Worm (Caenorhabditis elegans) whole organism, L4 larva: ENCODE data around the gene T09F5.20.
A peak's percentile ranks its signal among the peaks of the same experiment; 100 is the strongest.

ENCODE experiments used
- T20F7.1 ChIP-seq: fragments of 200-800 bp; sonication (Bioruptor generic); optimal IDR thresholded peaks from 2 replicates; lab custom pipeline; 2018; ENCODE audit warnings: mild to moderate bottlenecking, missing genetic modification characterization, missing compliant biosample characterization
- T26A8.4 ChIP-seq: fragments of 200-800 bp; sonication (Bioruptor generic); IDR thresholded peaks from 2 replicates; pipeline ENCODE4 v1.3.6; 2022; ENCODE audit warnings: missing genetic modification characterization, missing compliant biosample characterization
- ZK337.2 ChIP-seq: fragments of 200-800 bp; sonication (Bioruptor generic); IDR thresholded peaks from 2 replicates; pipeline ENCODE4 v1.3.6; 2022; ENCODE audit warnings: missing genetic modification reagents, missing genetic modification characterization, missing compliant biosample characterization
- ZK546.5 ChIP-seq, 2 experiments: sonication (generic microtip); optimal IDR thresholded peaks; 2 replicates each; lab custom pipeline; 2017; ENCODE audit warnings: missing biosample characterization in 2 of 2, missing genetic modification characterization in 2 of 2
- aha-1 ChIP-seq: fragments of 150-350 bp; peaks from one replicate; lab custom pipeline; 2014; ENCODE audit warnings: missing biosample characterization, missing genetic modification characterization
- aly-2 ChIP-seq: sonication (generic microtip); optimal IDR thresholded peaks from 2 replicates; lab custom pipeline; 2018; ENCODE audit warnings: missing biosample characterization, missing genetic modification characterization
- ama-1 ChIP-seq: fragments of 150-350 bp; optimal IDR thresholded peaks from 2 replicates; lab custom pipeline; 2014; ENCODE audit warnings: inconsistent platforms, mixed read lengths
- ceh-28 ChIP-seq: fragments of 150-350 bp; optimal IDR thresholded peaks from 2 replicates; lab custom pipeline; 2014; ENCODE audit warnings: missing biosample characterization, missing genetic modification reagents, missing genetic modification characterization
- dmd-8 ChIP-seq: fragments of 200-800 bp; sonication (Bioruptor generic); IDR thresholded peaks from 2 replicates; pipeline ENCODE4 v1.3.6; 2022; ENCODE audit warnings: missing genetic modification characterization, missing compliant biosample characterization
- dmd-9 ChIP-seq: fragments of 200-800 bp; sonication (Bioruptor generic); IDR thresholded peaks from 2 replicates; pipeline ENCODE4 v1.3.6; 2022; ENCODE audit warnings: missing genetic modification reagents, missing genetic modification characterization, missing compliant biosample characterization
- dpl-1 ChIP-seq: fragments of 150-350 bp; optimal IDR thresholded peaks from 2 replicates; lab custom pipeline; 2014; ENCODE audit warnings: missing biosample characterization, missing genetic modification reagents, missing genetic modification characterization
- duxl-1 ChIP-seq: sonication (generic microtip); optimal IDR thresholded peaks from 2 replicates; lab custom pipeline; 2016; ENCODE audit warnings: mild to moderate bottlenecking, missing genetic modification characterization, moderate library complexity, missing compliant biosample characterization; ENCODE audit not compliant: poor library complexity
- egl-43 ChIP-seq: fragments of 200-800 bp; sonication (Bioruptor generic); IDR thresholded peaks from 2 replicates; pipeline ENCODE4 v1.3.6; 2022; ENCODE audit warnings: missing genetic modification reagents, missing genetic modification characterization, missing compliant biosample characterization
- jun-1 ChIP-seq: fragments of 150-350 bp; optimal IDR thresholded peaks from 2 replicates; lab custom pipeline; 2014; ENCODE audit warnings: missing biosample characterization, missing genetic modification reagents, missing genetic modification characterization
- lim-7 ChIP-seq: fragments of 200-800 bp; sonication (Bioruptor generic); IDR thresholded peaks from 2 replicates; pipeline ENCODE4 v1.3.6; 2022; ENCODE audit warnings: missing genetic modification characterization, missing compliant biosample characterization
- lin-13 ChIP-seq: fragments of 150-350 bp; optimal IDR thresholded peaks from 2 replicates; lab custom pipeline; 2014; ENCODE audit warnings: missing biosample characterization, missing genetic modification reagents, missing genetic modification characterization
- lin-15B ChIP-seq: fragments of 150-350 bp; sonication (generic microtip); optimal IDR thresholded peaks from 3 replicates; lab custom pipeline; 2014; ENCODE audit warnings: missing biosample characterization, missing genetic modification characterization
- lin-29 ChIP-seq: fragments of 200-800 bp; sonication (Bioruptor generic); IDR thresholded peaks from 2 replicates; pipeline ENCODE4 v1.3.6; 2022; ENCODE audit warnings: missing genetic modification reagents, missing genetic modification characterization, missing compliant biosample characterization
- lin-38 ChIP-seq: fragments of 200-800 bp; sonication (Bioruptor generic); IDR thresholded peaks from 2 replicates; pipeline ENCODE4 v1.3.6; 2022; ENCODE audit warnings: missing genetic modification reagents, missing genetic modification characterization, missing compliant biosample characterization
- lsy-2 ChIP-seq, 2 experiments: fragments of 150-350 bp in 1 of 2; sonication (generic microtip) in 1 of 2; optimal IDR thresholded peaks; 2 replicates each; lab custom pipeline; 2014 to 2017; ENCODE audit warnings: missing biosample characterization in 2 of 2, missing genetic modification characterization in 2 of 2
- madf-5 ChIP-seq, 2 experiments: fragments of 200-800 bp; sonication (Bioruptor generic); IDR thresholded peaks; 2 replicates each; pipeline ENCODE4 v1.3.6; 2022; ENCODE audit warnings: missing compliant biosample characterization in 2 of 2, missing genetic modification characterization in 2 of 2
- mdl-1 ChIP-seq, 2 experiments: fragments of 150-350 bp in 1 of 2; sonication (generic microtip) in 1 of 2; optimal IDR thresholded peaks; 2 replicates each; lab custom pipeline; 2014 to 2017; ENCODE audit warnings: missing biosample characterization in 2 of 2, missing genetic modification characterization in 2 of 2
- mdt-29 ChIP-seq: fragments of 200-800 bp; sonication (Bioruptor generic); IDR thresholded peaks from 2 replicates; pipeline ENCODE4 v1.3.6; 2022; ENCODE audit warnings: missing genetic modification reagents, missing genetic modification characterization, missing compliant biosample characterization
- mes-2 ChIP-seq: sonication (generic microtip); optimal IDR thresholded peaks from 2 replicates; lab custom pipeline; 2016; ENCODE audit warnings: missing genotype, mild to moderate bottlenecking, missing genetic modification characterization, missing compliant biosample characterization; ENCODE audit not compliant: poor library complexity, severe bottlenecking
- nhr-11 ChIP-seq: fragments of 150-350 bp; optimal IDR thresholded peaks from 2 replicates; lab custom pipeline; 2014; ENCODE audit warnings: missing biosample characterization, missing genetic modification characterization
- nhr-25 ChIP-seq: sonication (generic microtip); optimal IDR thresholded peaks from 2 replicates; lab custom pipeline; 2017; ENCODE audit warnings: missing genetic modification characterization, mild to moderate bottlenecking, missing compliant biosample characterization, antibody characterized with exemption, moderate library complexity, borderline replicate concordance; ENCODE audit not compliant: insufficient read depth
- nhr-28 ChIP-seq: fragments of 150-350 bp; optimal IDR thresholded peaks from 2 replicates; lab custom pipeline; 2014; ENCODE audit warnings: missing biosample characterization, missing genetic modification characterization
- nhr-42 ChIP-seq: fragments of 200-800 bp; sonication (Bioruptor generic); IDR thresholded peaks from 2 replicates; pipeline ENCODE4 v1.3.6; 2022; ENCODE audit warnings: missing genetic modification characterization, missing compliant biosample characterization
- nhr-48 ChIP-seq: sonication (generic microtip); optimal IDR thresholded peaks from 2 replicates; lab custom pipeline; 2016; ENCODE audit warnings: mild to moderate bottlenecking, missing genetic modification characterization, missing compliant biosample characterization
- nhr-6 ChIP-seq: fragments of 150-350 bp; optimal IDR thresholded peaks from 2 replicates; lab custom pipeline; 2014; ENCODE audit warnings: missing biosample characterization, missing genetic modification characterization
- php-3 ChIP-seq: fragments of 200-800 bp; sonication (Bioruptor generic); IDR thresholded peaks from 2 replicates; pipeline ENCODE4 v1.3.6; 2022; ENCODE audit warnings: missing genetic modification reagents, missing genetic modification characterization, missing compliant biosample characterization
- pqm-1 ChIP-seq: sonication (generic microtip); optimal IDR thresholded peaks from 2 replicates; lab custom pipeline; 2017; ENCODE audit warnings: missing biosample characterization, missing genetic modification characterization
- rbr-2 ChIP-seq: sonication (generic microtip); optimal IDR thresholded peaks from 2 replicates; lab custom pipeline; 2016; ENCODE audit warnings: missing genotype, missing genetic modification characterization, missing compliant biosample characterization
- saeg-2 ChIP-seq: fragments of 200-800 bp; sonication (Bioruptor generic); IDR thresholded peaks from 2 replicates; pipeline ENCODE4 v1.3.6; 2022; ENCODE audit warnings: missing genetic modification reagents, missing genetic modification characterization, missing compliant biosample characterization
- skn-1 ChIP-seq: fragments of 150-350 bp; optimal IDR thresholded peaks from 2 replicates; lab custom pipeline; 2014; ENCODE audit warnings: missing biosample characterization, missing genetic modification characterization
- spr-3 ChIP-seq: fragments of 200-800 bp; sonication (Bioruptor generic); optimal IDR thresholded peaks from 2 replicates; lab custom pipeline; 2018; ENCODE audit warnings: mild to moderate bottlenecking, missing genetic modification characterization, missing compliant biosample characterization
- tra-1 ChIP-seq: fragments of 200-800 bp; sonication (Bioruptor generic); IDR thresholded peaks from 2 replicates; pipeline ENCODE4 v1.3.6; 2022; ENCODE audit warnings: missing genetic modification reagents, missing genetic modification characterization, missing compliant biosample characterization
- unc-62 ChIP-seq, 3 experiments: fragments of 150-350 bp in 1 of 3; sonication (generic microtip); optimal IDR thresholded peaks in 2 of 3; peaks in 1 of 3; 1 replicate in 1 of 3; 2 replicates in 2 of 3; lab custom pipeline; 2014 to 2017; ENCODE audit warnings: missing biosample characterization in 3 of 3, missing genetic modification characterization in 3 of 3, missing genetic modification reagents in 3 of 3, missing genotype in 1 of 3
- zip-2 ChIP-seq: fragments of 150-350 bp; optimal IDR thresholded peaks from 2 replicates; lab custom pipeline; 2014; ENCODE audit warnings: missing biosample characterization, missing genetic modification characterization
- ztf-11 ChIP-seq: fragments of 150-350 bp; optimal IDR thresholded peaks from 2 replicates; lab custom pipeline; 2014; ENCODE audit warnings: missing biosample characterization, missing genetic modification characterization

Gene T09F5.20

DNA sequence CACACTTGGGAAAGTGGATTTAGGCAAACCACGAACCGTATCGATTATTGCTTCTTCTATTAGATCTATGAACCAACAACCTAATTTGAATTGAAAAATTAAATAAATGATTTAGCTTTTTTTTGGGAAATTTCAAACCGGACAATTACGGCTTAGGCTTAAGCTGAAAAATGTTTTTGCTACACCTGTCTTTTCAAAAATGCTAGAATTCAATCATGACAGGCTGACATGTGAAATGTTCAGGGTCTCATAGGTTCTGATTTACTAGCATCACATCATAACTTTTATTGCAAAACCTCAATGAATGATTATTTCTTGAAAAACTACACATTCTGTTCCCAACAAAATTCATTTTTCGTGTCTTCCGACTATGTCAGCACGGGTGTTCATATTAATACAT is 5.6 kb upstream of the T09F5.20 start, which contains the start of gene srh-55:
TSS of gene srh-55 (plus strand) at position 301 of the 400 bp plus-strand sequence.
- no peak for TF ChIP-seq nhr-42 (GFP tag; lab: Robert Waterston, UW)
- no peak for TF ChIP-seq lin-15B (tag; lab: Kevin White, UChicago)
- TF ChIP-seq unc-62 (GFP tag; optimal IDR thresholded peaks at IDR 0.05 in 1 of 2; lab: Kevin White, UChicago): peak in 1 of 2 experiments; percentile 77
- no peak for TF ChIP-seq unc-62 (tag; optimal IDR thresholded peaks at IDR 0.05; lab: Kevin White, UChicago)
- no peak for TF ChIP-seq spr-3

- no peak for TF ChIP-seq saeg-2
- TF ChIP-seq unc-62 (GFP tag; optimal IDR thresholded peaks at IDR 0.05 in 1 of 2; lab: Kevin White, UChicago): peak in 1 of 2 experiments; percentile 56
- no peak for TF ChIP-seq unc-62 (tag; optimal IDR thresholded peaks at IDR 0.05; lab: Kevin White, UChicago)
- peak; percentile 49 for TF ChIP-seq aha-1 (tag; lab: Kevin White, UChicago)
Observed at ce11 chrV:15152010-15152409, 4.3 kb upstream of the T09F5.20 start.

ce11 chrV:15150661-15151060 is 3.0 kb upstream of the T09F5.20 start, which contains the start of gene T09F5.2:
TSS of gene T09F5.2 (plus strand) at chrV:15150961.
- TF ChIP-seq pqm-1 (tag; lab: Kevin White, UChicago) (no peak), ama-1 (lab: Kevin White, UChicago) (no peak), tra-1 (GFP tag; lab: Robert Waterston, UW) (no peak), lin-15B (tag; lab: Kevin White, UChicago) (no peak), aha-1 (tag; lab: Kevin White, UChicago) (no peak), zip-2 (no peak), T26A8.4 (no peak), mdt-29 (GFP tag; lab: Robert Waterston, UW) (no peak), ztf-11 (tag; lab: Kevin White, UChicago) (no peak), nhr-48 (tag; lab: Kevin White, UChicago) (no peak), dmd-9 (no peak), ZK546.5 (tag; optimal IDR thresholded peaks at IDR 0.05; lab: Kevin White, UChicago) (no peak), lim-7 (no peak), dmd-8 (no peak)

DNA sequence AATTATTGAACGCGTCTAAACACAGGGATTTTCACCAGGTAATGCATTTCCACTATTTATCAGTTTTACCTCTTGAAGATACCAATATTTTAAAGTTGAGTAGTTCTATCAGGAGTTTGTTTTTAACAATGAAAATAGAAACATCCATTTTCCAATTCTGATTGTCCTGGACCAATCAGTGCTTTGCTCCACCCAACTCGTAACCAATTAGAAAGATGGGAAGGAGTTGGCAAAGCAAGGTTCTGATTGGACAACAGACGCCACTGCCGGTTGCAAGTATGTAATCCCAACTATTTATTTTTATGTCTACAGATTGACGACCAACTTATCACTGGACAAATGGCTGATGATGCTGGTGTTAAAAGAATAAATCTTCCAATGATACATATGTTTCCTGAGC is 2.5 kb upstream of the T09F5.20 start:
- no peak for TF ChIP-seq rbr-2
- no peak for TF ChIP-seq nhr-6 (tag; lab: Kevin White, UChicago)
- TF ChIP-seq lsy-2 (tag; optimal IDR thresholded peaks at IDR 0.05; lab: Kevin White, UChicago): no peak
- no peak for TF ChIP-seq nhr-25
- no peak for TF ChIP-seq dmd-8

DNA sequence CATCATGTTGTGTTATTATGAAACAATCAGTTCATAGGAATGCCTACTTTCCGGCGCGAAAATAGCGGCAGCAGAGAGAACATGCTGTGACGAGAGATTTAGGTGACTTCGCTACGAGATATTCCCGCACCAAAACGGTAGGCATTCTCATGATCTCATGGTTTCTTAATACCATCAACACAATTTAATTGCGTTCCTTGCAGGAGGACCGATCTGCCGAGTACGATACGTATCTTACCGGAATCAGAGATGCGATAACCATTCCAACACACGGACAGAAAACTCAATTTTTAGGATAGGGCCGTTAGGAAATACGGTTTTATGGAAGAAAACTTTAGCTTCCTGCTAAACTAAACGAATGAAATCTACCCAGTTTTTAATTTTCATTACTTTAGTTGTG is 1.1 kb upstream of the T09F5.20 start, which contains the start of gene T09F5.1:
TSS of gene T09F5.1 (plus strand) at position 301 of the 400 bp plus-strand sequence.
- TF ChIP-seq nhr-11 (tag; lab: Kevin White, UChicago) (no peak), php-3 (no peak), dmd-9 (no peak), ZK337.2 (GFP tag; lab: Robert Waterston, UW) (no peak), ceh-28 (tag; lab: Kevin White, UChicago) (no peak), pqm-1 (tag; lab: Kevin White, UChicago) (no peak), spr-3 (no peak), skn-1 (tag; lab: Kevin White, UChicago) (no peak), madf-5 (GFP tag; IDR thresholded peaks at IDR 0.05; lab: Robert Waterston, UW) (no peak), mdl-1 (tag; optimal IDR thresholded peaks at IDR 0.05; lab: Kevin White, UChicago) (no peak), nhr-42 (GFP tag; lab: Robert Waterston, UW) (no peak), jun-1 (tag; lab: Kevin White, UChicago) (no peak)

DNA sequence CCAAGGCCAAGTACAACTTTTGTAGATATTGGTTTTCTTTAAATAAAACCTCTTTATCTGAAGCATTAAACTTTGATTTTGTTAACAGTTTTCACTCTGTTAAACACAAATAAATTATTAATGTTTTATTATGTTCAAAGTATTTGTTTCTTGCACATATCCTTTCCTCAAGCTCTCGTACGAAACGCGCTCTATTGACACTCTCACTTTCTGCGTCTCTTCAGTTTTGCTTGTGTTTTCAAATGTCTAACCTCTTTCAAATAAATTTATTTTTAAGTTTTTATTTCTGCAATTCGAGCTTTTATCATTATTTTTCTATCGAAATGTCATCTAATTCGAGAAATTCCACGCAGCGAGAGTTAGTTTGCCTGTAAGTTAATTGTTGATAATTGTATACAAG is 3.9 kb downstream of the T09F5.20 start, which contains the start of gene K08F9.4:
TSS of gene K08F9.4 (plus strand) at position 222 of the 400 bp plus-strand sequence.
- TF ChIP-seq lin-38 (GFP tag; lab: Robert Waterston, UW) (peak; percentile 90), aly-2 (tag; lab: Kevin White, UChicago) (no peak), duxl-1 (tag; lab: Kevin White, UChicago) (peak; percentile 18), egl-43 (GFP tag; lab: Robert Waterston, UW) (no peak), T20F7.1 (GFP tag; lab: Kevin White, UChicago) (peak; percentile 32), nhr-6 (tag; lab: Kevin White, UChicago) (peak; percentile 72), mes-2 (tag; lab: Kevin White, UChicago) (peak; percentile 92), dpl-1 (GFP tag; lab: Kevin White, UChicago) (peak; percentile 73), lin-29 (GFP tag; lab: Robert Waterston, UW) (no peak), nhr-28 (tag; lab: Kevin White, UChicago) (peak; percentile 61), lin-13 (peak; percentile 7)
